Fruit fly (Drosophila melanogaster): ENCODE data around the gene Bre1.

Gene Bre1

dm6 chr3L:5810633-5811341, 16.8 kb upstream of the Bre1 start, which contains the start of the genes S6k and kri (continued):
- TF ChIP-seq Atf6 (GFP tag; IDR thresholded peaks at IDR 0.05) = 0 out of 2 replicates have a peak, but pooled peaks have one; percentile 21
- peak; percentile 82 for TF ChIP-seq CG1603 (tag; optimal IDR thresholded peaks at IDR 0.05)
- TF ChIP-seq tin (GFP tag; optimal IDR thresholded peaks at IDR 0.05) = no peak
- no peak for TF ChIP-seq ac (GFP tag; optimal IDR thresholded peaks at IDR 0.05)
- no peak for TF ChIP-seq CG17328 (GFP tag; IDR thresholded peaks at IDR 0.05)
- peak; percentile 14 for TF ChIP-seq CG9727 (GFP tag; optimal IDR thresholded peaks at IDR 0.05)
- peak; percentile 68 for TF ChIP-seq CG12659 (GFP tag; optimal IDR thresholded peaks at IDR 0.05)
- TF ChIP-seq CG12104 (GFP tag; optimal IDR thresholded peaks at IDR 0.05) = no peak
- no peak for TF ChIP-seq CG32772 (GFP tag; IDR thresholded peaks at IDR 0.05)
- TF ChIP-seq jumu (GFP tag; optimal IDR thresholded peaks at IDR 0.05) = no peak
- TF ChIP-seq Atf-2 (GFP tag; optimal IDR thresholded peaks at IDR 0.05) = no peak
- TF ChIP-seq NfI (GFP tag; optimal IDR thresholded peaks at IDR 0.05) = no peak
- no peak for TF ChIP-seq TFAM (GFP tag; optimal IDR thresholded peaks at IDR 0.05)
- no peak for TF ChIP-seq CG11696 (GFP tag; IDR thresholded peaks at IDR 0.05)
- peak; percentile 54 for TF ChIP-seq BEAF-32 (GFP tag; optimal IDR thresholded peaks at IDR 0.05)
- TF ChIP-seq ranshi (GFP tag; IDR thresholded peaks at IDR 0.05) = no peak
- TF ChIP-seq CG17912 (GFP tag; optimal IDR thresholded peaks at IDR 0.05) = peak; percentile 46
- TF ChIP-seq CkIIα-i1 (GFP tag; IDR thresholded peaks at IDR 0.05) = no peak
- TF ChIP-seq HLH4C (GFP tag; IDR thresholded peaks at IDR 0.05; ENCODE audit: partially characterized antibody) = no peak
- TF ChIP-seq seq (GFP tag; IDR thresholded peaks at IDR 0.05) = no peak
- TF ChIP-seq CG7839 (tag; optimal IDR thresholded peaks at IDR 0.05) = peak; percentile 7
- TF ChIP-seq toy (GFP tag; IDR thresholded peaks at IDR 0.05) = no peak
- no peak for TF ChIP-seq croc (GFP tag; conservative IDR thresholded peaks at IDR 0.05)
- TF ChIP-seq CG8388 (GFP tag; optimal IDR thresholded peaks at IDR 0.05) = no peak
- no peak for TF ChIP-seq CG1529 (GFP tag; optimal IDR thresholded peaks at IDR 0.05)
- TF ChIP-seq lbe (GFP tag; optimal IDR thresholded peaks at IDR 0.05) = no peak
- TF ChIP-seq ato (GFP tag; IDR thresholded peaks at IDR 0.05; ENCODE audit: partially characterized antibody) = no peak
- no peak for TF ChIP-seq Bdp1 (GFP tag; optimal IDR thresholded peaks at IDR 0.05)
- no peak for TF ChIP-seq CG1602 (GFP tag; optimal IDR thresholded peaks at IDR 0.05)
- no peak for TF ChIP-seq CG10366 (GFP tag; IDR thresholded peaks at IDR 0.05)
- TF ChIP-seq Optix (GFP tag; IDR thresholded peaks at IDR 0.05) = no peak
- TF ChIP-seq CrebB (tag; optimal IDR thresholded peaks at IDR 0.05) = peak; percentile 62
- TF ChIP-seq Scr (GFP tag; IDR thresholded peaks at IDR 0.05; ENCODE audit: partially characterized antibody) = 0 out of 2 replicates have a peak, but pooled peaks have one; percentile 18
- no peak for TF ChIP-seq ash1 (GFP tag; optimal IDR thresholded peaks at IDR 0.05)
- TF ChIP-seq CG4707 (GFP tag; optimal IDR thresholded peaks at IDR 0.05) = no peak
- no peak for TF ChIP-seq CG15011 (GFP tag; optimal IDR thresholded peaks at IDR 0.05)
- no peak for TF ChIP-seq pho (GFP tag; optimal IDR thresholded peaks at IDR 0.05)
- no peak for TF ChIP-seq gcm2 (GFP tag; optimal IDR thresholded peaks at IDR 0.05)
- TF ChIP-seq CG13424 (tag; optimal IDR thresholded peaks at IDR 0.05) = no peak
- no peak for TF ChIP-seq Dip2 (GFP tag; IDR thresholded peaks at IDR 0.05)
- TF ChIP-seq dmrt99B (tag; optimal IDR thresholded peaks at IDR 0.05) = no peak
- no peak for TF ChIP-seq Hr51 (GFP tag; optimal IDR thresholded peaks at IDR 0.05)
- TF ChIP-seq pita (GFP tag; optimal IDR thresholded peaks at IDR 0.05) = no peak
- no peak for TF ChIP-seq CG30431 (GFP tag; optimal IDR thresholded peaks at IDR 0.05)
- no peak for TF ChIP-seq D (optimal IDR thresholded peaks at IDR 0.05)
- no peak for TF ChIP-seq D (GFP tag; optimal IDR thresholded peaks at IDR 0.05)
- TF ChIP-seq nerfin-1 (tag; optimal IDR thresholded peaks at IDR 0.05) = peak; percentile 10
- TF ChIP-seq Gug (GFP tag; IDR thresholded peaks at IDR 0.05) = no peak
- no peak for TF ChIP-seq CG2120 (GFP tag; optimal IDR thresholded peaks at IDR 0.05)
- no peak for TF ChIP-seq CG3065 (GFP tag; optimal IDR thresholded peaks at IDR 0.05)

Measured in whole organism, embryonic.